Worm (Caenorhabditis elegans): ENCODE data around the gene C38C3.6.

Gene C38C3.6

ce11 chrV:1488642-1489041 lies 2.8 kb downstream of the C38C3.6 start:
- TF ChIP-seq fkh-6 (tag; optimal IDR thresholded peaks at IDR 0.05), result no peak
- TF ChIP-seq che-1 (tag; optimal IDR thresholded peaks at IDR 0.05), result no peak
- TF ChIP-seq pag-3 (tag; optimal IDR thresholded peaks at IDR 0.05; ENCODE audit: borderline replicate concordance), result no peak
- no peak for TF ChIP-seq pqm-1 (tag; optimal IDR thresholded peaks at IDR 0.05)
- no peak for TF ChIP-seq T23F11.4 (GFP tag; optimal IDR thresholded peaks at IDR 0.05)
- TF ChIP-seq pax-1 (tag; optimal IDR thresholded peaks at IDR 0.05), result no peak
- no peak for TF ChIP-seq sox-4 (tag; optimal IDR thresholded peaks at IDR 0.05)

- TF ChIP-seq nfya-1 (tag; optimal IDR thresholded peaks at IDR 0.05) (no peak), che-1 (tag; optimal IDR thresholded peaks at IDR 0.05) (no peak), mec-3 (tag; optimal IDR thresholded peaks at IDR 0.05; ENCODE audit: borderline replicate concordance) (no peak), ztf-16 (tag; optimal IDR thresholded peaks at IDR 0.05) (no peak), K02D7.2 (tag; optimal IDR thresholded peaks at IDR 0.05) (no peak), pha-2 (tag; optimal IDR thresholded peaks at IDR 0.05) (no peak), tbx-7 (tag; optimal IDR thresholded peaks at IDR 0.05) (no peak), ref-2 (tag; optimal IDR thresholded peaks at IDR 0.05) (no peak), elt-4 (tag; optimal IDR thresholded peaks at IDR 0.05) (no peak), zip-5 (tag; optimal IDR thresholded peaks at IDR 0.05) (no peak), ttx-3 (tag; optimal IDR thresholded peaks at IDR 0.05) (no peak)
Measured at ce11 chrV:1487262-1487661, 4.1 kb downstream of the C38C3.6 start.

- no peak for TF ChIP-seq hlh-6 (tag; optimal IDR thresholded peaks at IDR 0.05)
- TF ChIP-seq unc-42 (tag; optimal IDR thresholded peaks at IDR 0.05), result peak; percentile 67
Measured at ce11 chrV:1486031-1486430, 5.4 kb downstream of the C38C3.6 start.

- TF ChIP-seq pax-1 (tag; optimal IDR thresholded peaks at IDR 0.05), result no peak
- TF ChIP-seq dve-1 (tag; optimal IDR thresholded peaks at IDR 0.05), result peak; percentile 42
Measured at ce11 chrV:1481742-1482141, 9.7 kb downstream of the C38C3.6 start, which contains the start of gene C38C3.4. Gene C38C3.4, plus strand, starts transcription at chrV:1482042.

- TF ChIP-seq ceh-18 (tag; optimal IDR thresholded peaks at IDR 0.05) (peak; percentile 60), ref-2 (tag; optimal IDR thresholded peaks at IDR 0.05) (no peak)
Measured at ce11 chrV:1480841-1481240, 10.6 kb downstream of the C38C3.6 start.

- TF ChIP-seq npax-4 (tag; optimal IDR thresholded peaks at IDR 0.05), result no peak
- TF ChIP-seq dve-1 (tag; optimal IDR thresholded peaks at IDR 0.05), result no peak
- TF ChIP-seq ama-1 (optimal IDR thresholded peaks at IDR 0.05), result no peak
- TF ChIP-seq elt-4 (tag; optimal IDR thresholded peaks at IDR 0.05), result no peak
- TF ChIP-seq pha-4 (tag; optimal IDR thresholded peaks at IDR 0.05), result no peak
- TF ChIP-seq nhr-11 (tag; optimal IDR thresholded peaks at IDR 0.05), result no peak
- no peak for TF ChIP-seq ceh-14 (tag; optimal IDR thresholded peaks at IDR 0.05)
- no peak for TF ChIP-seq K09A11.1 (tag; optimal IDR thresholded peaks at IDR 0.05; ENCODE audit: insufficient read depth)
- no peak for TF ChIP-seq ceh-31 (tag; optimal IDR thresholded peaks at IDR 0.05)
- no peak for TF ChIP-seq hlh-6 (tag; optimal IDR thresholded peaks at IDR 0.05)
- TF ChIP-seq hlh-13 (GFP tag; optimal IDR thresholded peaks at IDR 0.05), result no peak
- TF ChIP-seq ceh-24 (tag; optimal IDR thresholded peaks at IDR 0.05), result no peak
- TF ChIP-seq ceh-6 (GFP tag; optimal IDR thresholded peaks at IDR 0.05), result no peak
- no peak for TF ChIP-seq tbx-2 (tag; optimal IDR thresholded peaks at IDR 0.05)
Measured at ce11 chrV:1476841-1477240, 14.6 kb downstream of the C38C3.6 start.

- TF ChIP-seq hlh-15 (tag; optimal IDR thresholded peaks at IDR 0.05) (no peak), hlh-30 (tag; optimal IDR thresholded peaks at IDR 0.05; ENCODE audit: insufficient read depth) (no peak), nfya-1 (tag; optimal IDR thresholded peaks at IDR 0.05) (no peak), odd-2 (tag; optimal IDR thresholded peaks at IDR 0.05) (no peak), npax-4 (tag; optimal IDR thresholded peaks at IDR 0.05) (no peak), sdc-2 (tag; optimal IDR thresholded peaks at IDR 0.05) (no peak), C38D4.7 (GFP tag; optimal IDR thresholded peaks at IDR 0.05) (no peak), K09A11.1 (tag; optimal IDR thresholded peaks at IDR 0.05; ENCODE audit: insufficient read depth) (no peak), ref-2 (tag; optimal IDR thresholded peaks at IDR 0.05) (no peak), lin-11 (tag; optimal IDR thresholded peaks at IDR 0.05) (no peak), ceh-24 (tag; optimal IDR thresholded peaks at IDR 0.05) (no peak), che-1 (tag; optimal IDR thresholded peaks at IDR 0.05) (no peak), F13H6.1 (tag; optimal IDR thresholded peaks at IDR 0.05) (no peak), ama-1 (optimal IDR thresholded peaks at IDR 0.05) (no peak), unc-42 (tag; optimal IDR thresholded peaks at IDR 0.05) (no peak), unc-86 (tag; optimal IDR thresholded peaks at IDR 0.05) (no peak), ceh-9 (tag; optimal IDR thresholded peaks at IDR 0.05) (no peak)
Measured at ce11 chrV:1476284-1476792, 15.1 kb downstream of the C38C3.6 start.
